Worm (Caenorhabditis elegans): ENCODE results near the gene fahd-1.

fahd-1 gene

ce11 chrIII:7919823-7920222 lies 27.8 kb downstream of the fahd-1 start, which contains the start of gene C29E4.14:
TSS of gene C29E4.14 (plus strand) at chrIII:7920123.
- no peak for TF ChIP-seq unc-62 (GFP tag; optimal IDR thresholded peaks at IDR 0.05)

ce11 chrIII:7922207-7922606 lies 30.2 kb downstream of the fahd-1 start, which contains the start of gene C29E4.17:
TSS of gene C29E4.17 (plus strand) at chrIII:7922507.
- no peak for TF ChIP-seq unc-62 (GFP tag; optimal IDR thresholded peaks at IDR 0.05)

ce11 chrIII:7924821-7925220 lies 32.8 kb downstream of the fahd-1 start, which contains the start of gene tag-250:
TSS of gene tag-250 (minus strand) at chrIII:7924921.
- TF ChIP-seq unc-62 (GFP tag; optimal IDR thresholded peaks at IDR 0.05), result no peak

ce11 chrIII:7925968-7926367 lies 33.9 kb downstream of the fahd-1 start:
- no peak for TF ChIP-seq unc-62 (GFP tag; optimal IDR thresholded peaks at IDR 0.05)

ce11 chrIII:7928549-7929129 lies 36.6 kb downstream of the fahd-1 start, which contains the start of the genes C29E4.13 and npp-15:
TSS of gene C29E4.13 (minus strand) at chrIII:7928717.
TSS of gene npp-15 (plus strand) at chrIII:7929043.
- TF ChIP-seq unc-62 (GFP tag; optimal IDR thresholded peaks at IDR 0.05), result no peak

ce11 chrIII:7933235-7933634 lies 41.2 kb downstream of the fahd-1 start, which contains the start of gene ran-2:
TSS of gene ran-2 (plus strand) at chrIII:7933535.
- no peak for TF ChIP-seq unc-62 (GFP tag; optimal IDR thresholded peaks at IDR 0.05)

- TF ChIP-seq unc-62 (GFP tag; optimal IDR thresholded peaks at IDR 0.05), result no peak
Observed at ce11 chrIII:7937548-7937947, 45.5 kb downstream of the fahd-1 start, which contains the start of gene C29E4.10. TSS of gene C29E4.10 (plus strand) at chrIII:7937848.

- no peak for TF ChIP-seq unc-62 (GFP tag; optimal IDR thresholded peaks at IDR 0.05)
Observed at ce11 chrIII:7940819-7941218, 48.8 kb downstream of the fahd-1 start, which contains the start of gene C29E4.12. TSS of gene C29E4.12 (plus strand) at chrIII:7941151.

- no peak for TF ChIP-seq unc-62 (GFP tag; optimal IDR thresholded peaks at IDR 0.05)
Observed at ce11 chrIII:7941417-7941816, 49.4 kb downstream of the fahd-1 start, which contains the start of gene kle-2. TSS of gene kle-2 (plus strand) at chrIII:7941717.
